Worm (Caenorhabditis elegans) whole organism, young adult: ENCODE data around the gene srg-60.

Experiments used
- F49E8.2 ChIP-seq: sonication (generic microtip); optimal IDR thresholded peaks from 3 replicates; lab custom pipeline; 2017; ENCODE audit warnings: missing genetic modification characterization, mild to moderate bottlenecking, missing compliant biosample characterization, antibody characterized with exemption, moderate library complexity; ENCODE audit not compliant: insufficient read depth
- ama-1 ChIP-seq, 3 experiments: fragments of 150-350 bp in 1 of 3; sonication (generic microtip) in 2 of 3; optimal IDR thresholded peaks; 2 replicates each; lab custom pipeline; 2014 to 2018; ENCODE audit warnings: missing biosample characterization in 2 of 3, missing genetic modification characterization in 2 of 3, missing genetic modification reagents in 2 of 3
- bed-1 ChIP-seq: fragments of 200-800 bp; sonication (Bioruptor generic); IDR thresholded peaks from 2 replicates; pipeline ENCODE4 v1.3.6; 2022; ENCODE audit warnings: missing genetic modification reagents, missing genetic modification characterization, missing compliant biosample characterization
- lin-26 ChIP-seq: fragments of 200-800 bp; sonication (Bioruptor generic); IDR thresholded peaks from 2 replicates; pipeline ENCODE4 v1.3.6; 2022; ENCODE audit warnings: missing genetic modification reagents, missing genetic modification characterization, missing compliant biosample characterization
- snpc-1.3 ChIP-seq: sonication (generic microtip); optimal IDR thresholded peaks from 2 replicates; lab custom pipeline; 2017; ENCODE audit warnings: missing genetic modification characterization, mild to moderate bottlenecking, missing compliant biosample characterization, antibody characterized with exemption, moderate library complexity, missing genotype, missing genetic modification reagents; ENCODE audit not compliant: insufficient read depth
- sptf-2 ChIP-seq: fragments of 200-800 bp; sonication (Bioruptor generic); optimal IDR thresholded peaks from 2 replicates; lab custom pipeline; 2018; ENCODE audit warnings: mild to moderate bottlenecking, missing genetic modification characterization, missing compliant biosample characterization
- ztf-3 ChIP-seq: fragments of 200-800 bp; sonication (Bioruptor generic); optimal IDR thresholded peaks from 2 replicates; lab custom pipeline; 2018; ENCODE audit warnings: mild to moderate bottlenecking, missing genetic modification characterization, missing compliant biosample characterization

- TF ChIP-seq ztf-3 (GFP tag; lab: Kevin White, UChicago) (no peak), sptf-2 (GFP tag; lab: Kevin White, UChicago) (no peak), bed-1 (GFP tag; lab: Robert Waterston, UW) (no peak), snpc-1.3 (tag; lab: Kevin White, UChicago) (peak; percentile 68), lin-26 (peak; percentile 84), ama-1 (optimal IDR thresholded peaks at IDR 0.05; lab: Kevin White, UChicago) (no peak), ama-1 (GFP tag; optimal IDR thresholded peaks at IDR 0.05; lab: Kevin White, UChicago) (peak; percentile 15 to 71), F49E8.2 (tag; lab: Kevin White, UChicago) (peak; percentile 65)
Observed at ce11 chrV:2673807-2674206, 48.6 kb downstream of the srg-60 start.
